Worm (Caenorhabditis elegans): ENCODE measurements around the gene C33G3.6.
A peak's percentile ranks its signal among the peaks of the same experiment; 100 is the strongest.

Gene C33G3.6

ce11 chrX:14115480-14116161, 31.5 kb upstream of the C33G3.6 start, which contains the start of gene F28H6.7 (continued):
- TF ChIP-seq Y53F4B.3 (GFP tag; IDR thresholded peaks at IDR 0.05): no peak
- no peak for TF ChIP-seq B0336.3 (GFP tag; IDR thresholded peaks at IDR 0.05)
- TF ChIP-seq dpff-1 (tag; optimal IDR thresholded peaks at IDR 0.05): no peak
- TF ChIP-seq rec-8 (tag; optimal IDR thresholded peaks at IDR 0.05): peak; percentile 27 to 54
- peak; percentile 41 for TF ChIP-seq T07F8.4 (tag; optimal IDR thresholded peaks at IDR 0.05)
- no peak for TF ChIP-seq unc-62 (GFP tag; optimal IDR thresholded peaks at IDR 0.05)
- TF ChIP-seq F52B5.7 (tag; optimal IDR thresholded peaks at IDR 0.05): no peak
- no peak for TF ChIP-seq tbx-9 (tag; optimal IDR thresholded peaks at IDR 0.05; ENCODE audit: borderline replicate concordance)
- peak; percentile 88 for TF ChIP-seq B0261.1 (tag; optimal IDR thresholded peaks at IDR 0.05)
- TF ChIP-seq zim-3 (tag; optimal IDR thresholded peaks at IDR 0.05): no peak
- TF ChIP-seq F55B11.4 (tag; optimal IDR thresholded peaks at IDR 0.05; ENCODE audit: borderline replicate concordance, insufficient read depth): no peak
- TF ChIP-seq tlf-1 (GFP tag; optimal IDR thresholded peaks at IDR 0.05): no peak
- TF ChIP-seq egl-18 (GFP tag; IDR thresholded peaks at IDR 0.05): 0 out of 2 replicates have a peak, but pooled peaks have one; percentile 10
- no peak for TF ChIP-seq B0019.2 (GFP tag; conservative IDR thresholded peaks at IDR 0.05)
- no peak for TF ChIP-seq F57A8.1 (GFP tag; optimal IDR thresholded peaks at IDR 0.05)
- TF ChIP-seq K11D2.4 (GFP tag; IDR thresholded peaks at IDR 0.05): no peak
- TF ChIP-seq aptf-3 (GFP tag; IDR thresholded peaks at IDR 0.05): peak; percentile 73; the same call in 1 of the 2 replicates
- no peak for TF ChIP-seq ztf-3 (GFP tag; optimal IDR thresholded peaks at IDR 0.05)
- TF ChIP-seq ekl-4 (GFP tag; IDR thresholded peaks at IDR 0.05): no peak
- no peak for TF ChIP-seq Y95B8A.8 (GFP tag; IDR thresholded peaks at IDR 0.05)
- peak; percentile 93 for TF ChIP-seq lin-26 (GFP tag; IDR thresholded peaks at IDR 0.05)
- TF ChIP-seq let-526 (GFP tag; IDR thresholded peaks at IDR 0.05): no peak
- no peak for TF ChIP-seq mes-4 (tag; optimal IDR thresholded peaks at IDR 0.05)
- TF ChIP-seq ets-4 (GFP tag; optimal IDR thresholded peaks at IDR 0.05): no peak
- no peak for TF ChIP-seq athp-1 (tag; optimal IDR thresholded peaks at IDR 0.05)
- TF ChIP-seq snpc-3.4 (tag; optimal IDR thresholded peaks at IDR 0.05): no peak
- 0 out of 2 replicates have a peak, but pooled peaks have one; percentile 39 for TF ChIP-seq rcor-1 (GFP tag; IDR thresholded peaks at IDR 0.05)
- no peak for TF ChIP-seq C17E4.6 (GFP tag; IDR thresholded peaks at IDR 0.05)
- peak; percentile 50 for TF ChIP-seq repo-1 (tag; optimal IDR thresholded peaks at IDR 0.05)
- TF ChIP-seq nhr-90 (tag; optimal IDR thresholded peaks at IDR 0.05): peak; percentile 66
- peak; percentile 79; the same call in 1 of the 2 replicates for TF ChIP-seq Y56A3A.18 (GFP tag; IDR thresholded peaks at IDR 0.05)
- 0 out of 2 replicates have a peak, but pooled peaks have one; percentile 57 for TF ChIP-seq egl-44 (GFP tag; IDR thresholded peaks at IDR 0.05)
- TF ChIP-seq lin-40 (tag; optimal IDR thresholded peaks at IDR 0.05): peak; percentile 44
- peak; percentile 97 for TF ChIP-seq tbp1 (GFP tag; optimal IDR thresholded peaks at IDR 0.05)
- no peak for TF ChIP-seq C06A6.2 (GFP tag; conservative IDR thresholded peaks at IDR 0.05)
- TF ChIP-seq gei-17 (GFP tag; optimal IDR thresholded peaks at IDR 0.05): no peak
- peak; percentile 65 for TF ChIP-seq chd-7 (tag; optimal IDR thresholded peaks at IDR 0.05)
- peak; percentile 82 for TF ChIP-seq him-1 (tag; optimal IDR thresholded peaks at IDR 0.05)
- TF ChIP-seq egrh-3 (GFP tag; IDR thresholded peaks at IDR 0.05): peak; percentile 27; the same call in 1 of the 2 replicates
- TF ChIP-seq F23B12.7 (tag; optimal IDR thresholded peaks at IDR 0.05; ENCODE audit: insufficient read depth): peak; percentile 70
- peak in 1 of 3 experiments; percentile 65 for TF ChIP-seq lin-35 (GFP tag; optimal IDR thresholded peaks at IDR 0.05)
- TF ChIP-seq ceh-27 (GFP tag; optimal IDR thresholded peaks at IDR 0.05): peak; percentile 29
- TF ChIP-seq ccch-3 (GFP tag; optimal IDR thresholded peaks at IDR 0.05): no peak
- TF ChIP-seq hsf-1 (GFP tag; IDR thresholded peaks at IDR 0.05): no peak
- TF ChIP-seq snpc-4 (GFP tag; optimal IDR thresholded peaks at IDR 0.05): peak; percentile 65
- peak in 2 of 4 experiments; percentile 59 to 74 for TF ChIP-seq snpc-4 (tag; optimal IDR thresholded peaks at IDR 0.05)
- peak; percentile 49 for TF ChIP-seq hlh-12 (tag; optimal IDR thresholded peaks at IDR 0.05)
